Fruit fly (Drosophila melanogaster): ENCODE data around the gene Kr-h2.

Kr-h2 gene

DNA sequence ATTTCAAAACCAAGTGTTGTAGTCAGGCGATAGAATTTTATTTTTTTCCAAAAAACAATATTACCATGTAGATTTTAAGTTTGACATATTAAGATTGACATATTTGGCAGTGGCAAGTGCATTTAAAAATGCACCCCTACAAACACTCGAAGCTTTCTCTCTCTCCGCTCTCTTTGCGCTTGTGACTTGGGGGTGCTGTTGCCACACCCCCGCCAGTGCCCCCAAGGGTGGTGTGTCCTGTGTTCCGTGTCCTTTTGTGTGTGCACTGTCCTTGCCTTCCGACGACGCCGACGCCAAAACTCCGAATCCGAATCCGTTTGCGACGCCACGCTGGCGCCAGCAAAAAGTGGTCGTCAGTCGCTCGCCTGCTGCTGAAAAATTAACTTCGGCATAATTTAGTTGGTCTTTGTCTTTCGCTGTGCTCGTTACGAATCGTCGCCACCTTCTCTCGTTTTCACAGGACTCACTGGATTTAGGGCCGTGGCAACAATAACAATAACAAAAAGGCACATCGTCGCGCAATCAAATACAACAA, 38.6 kb downstream of the Kr-h2 start:
- TF ChIP-seq psq (optimal IDR thresholded peaks at IDR 0.05) (no peak), ttk (optimal IDR thresholded peaks at IDR 0.05) (no peak), Sin3A (optimal IDR thresholded peaks at IDR 0.05) (no peak)

DNA sequence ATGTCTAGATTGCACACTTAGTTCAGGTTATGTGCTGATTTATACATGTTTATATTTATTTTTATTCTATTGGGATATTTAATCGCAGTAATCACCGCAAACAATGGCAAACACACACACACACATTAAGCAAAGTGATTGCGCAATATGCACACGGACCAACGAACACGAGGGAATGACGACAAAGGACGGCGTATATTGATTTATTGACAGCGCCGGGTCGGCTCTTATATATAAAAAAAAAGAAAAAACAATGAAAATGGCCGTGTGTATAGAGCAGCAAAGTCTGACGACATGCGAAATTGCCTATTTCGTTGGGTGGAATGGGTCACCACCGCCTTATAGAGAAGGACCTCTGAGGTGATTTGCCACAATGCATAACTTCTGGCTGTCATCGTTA, 40.0 kb downstream of the Kr-h2 start:
- TF ChIP-seq insv (optimal IDR thresholded peaks at IDR 0.05) (no peak), psq (optimal IDR thresholded peaks at IDR 0.05) (no peak), Myc (optimal IDR thresholded peaks at IDR 0.05) (no peak), ttk (optimal IDR thresholded peaks at IDR 0.05) (no peak), h (optimal IDR thresholded peaks at IDR 0.05) (no peak), Sin3A (optimal IDR thresholded peaks at IDR 0.05) (no peak)

DNA sequence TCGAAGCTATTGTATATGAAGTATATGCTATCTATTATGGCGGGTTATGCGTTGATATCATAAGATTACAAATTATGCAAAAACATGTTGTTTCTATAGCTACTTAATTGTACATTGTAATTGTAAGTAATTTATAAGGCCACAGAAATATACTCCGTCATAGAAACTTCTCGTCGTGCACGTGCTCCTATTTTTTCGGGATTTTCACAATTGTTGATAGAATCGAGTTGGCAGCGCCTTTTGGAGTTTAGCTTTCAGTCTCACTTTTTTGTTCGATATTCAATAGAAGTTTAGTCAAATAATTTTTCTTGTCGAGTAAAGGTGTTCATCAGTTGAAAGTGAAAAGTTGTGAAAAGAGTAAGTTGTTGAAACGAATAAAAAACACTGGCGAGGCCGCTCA, 47.4 kb downstream of the Kr-h2 start, which contains the start of gene CG31642:
Gene CG31642, plus strand, starts transcription at position 301 of the 400 bp plus-strand sequence.
- TF ChIP-seq Myc (optimal IDR thresholded peaks at IDR 0.05): no peak
- TF ChIP-seq psq (optimal IDR thresholded peaks at IDR 0.05): no peak
- no peak for TF ChIP-seq insv (optimal IDR thresholded peaks at IDR 0.05)
- TF ChIP-seq ttk (optimal IDR thresholded peaks at IDR 0.05): no peak
- no peak for TF ChIP-seq h (optimal IDR thresholded peaks at IDR 0.05)
- no peak for TF ChIP-seq Sin3A (optimal IDR thresholded peaks at IDR 0.05)

All from Kc167 (cell line).